Worm (Caenorhabditis elegans) whole organism, dauer: ENCODE measurements around the gene T10B5.4.

Experiments
- unc-62 ChIP-seq: sonication (generic microtip); optimal IDR thresholded peaks from 2 replicates; lab custom pipeline; 2017; ENCODE audit warnings: missing biosample characterization, missing genetic modification reagents, missing genetic modification characterization

The T10B5.4 gene

ce11 chrV:1870515-1870940 lies 1.1 kb downstream of the T10B5.4 start:
- TF ChIP-seq unc-62 (GFP tag; lab: Kevin White, UChicago) = no peak

DNA sequence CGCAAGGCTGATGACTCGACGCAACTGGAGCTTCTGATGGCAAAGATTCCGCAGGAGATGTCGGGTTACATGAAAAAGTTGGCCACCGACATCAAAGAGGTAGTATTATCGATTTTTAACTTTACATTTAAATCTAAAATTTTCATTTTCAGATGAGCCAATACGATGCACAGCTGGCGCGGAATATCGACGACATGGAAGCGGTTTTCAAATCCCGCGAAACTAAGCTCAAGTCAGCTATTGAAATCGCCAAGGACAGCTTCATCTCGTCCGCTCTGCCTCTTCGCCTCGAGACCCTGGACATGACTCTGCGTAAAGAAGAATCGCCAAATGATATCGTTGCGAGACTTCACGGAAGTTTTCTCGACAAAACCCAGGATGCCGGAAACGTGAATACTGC lies 1.9 kb downstream of the T10B5.4 start, which contains the start of gene T10B5.3:
Gene T10B5.3, minus strand, starts transcription at position 101 of the 400 bp plus-strand sequence.
- TF ChIP-seq unc-62 (GFP tag; lab: Kevin White, UChicago) = no peak

DNA sequence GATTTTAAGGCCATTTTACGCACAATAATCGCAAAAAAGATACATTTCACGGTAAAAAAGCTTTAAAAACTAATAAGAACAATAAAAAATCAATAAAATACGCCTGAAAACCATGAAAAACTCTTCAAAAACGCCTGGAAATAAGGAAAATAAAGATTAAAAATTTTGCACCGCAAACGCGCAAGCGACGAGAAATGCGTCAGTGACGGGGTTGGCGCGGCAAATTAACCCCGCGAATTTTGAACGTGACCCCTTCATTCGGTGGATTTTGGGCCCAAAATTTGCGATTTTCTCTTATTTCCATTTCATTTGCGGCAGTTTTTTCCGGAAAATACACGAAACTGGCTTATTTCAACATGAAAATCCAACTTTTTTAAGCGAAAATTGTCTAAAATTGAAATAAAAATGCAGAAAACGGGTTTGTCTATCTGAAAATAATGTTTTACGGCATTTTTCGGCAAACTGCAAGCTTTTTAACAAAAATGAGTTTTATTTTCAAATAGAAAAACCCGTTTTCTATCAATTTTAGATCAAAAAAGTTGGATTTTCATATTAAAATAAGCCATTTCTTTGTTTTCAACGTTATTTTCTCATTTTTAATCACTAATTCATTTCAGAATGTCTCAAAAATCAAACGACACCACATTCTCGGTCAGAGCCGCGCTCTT lies 2.9 kb downstream of the T10B5.4 start, which contains the start of gene knl-3:
Gene knl-3, plus strand, starts transcription at position 618 of the 668 bp plus-strand sequence.
- TF ChIP-seq unc-62 (GFP tag; lab: Kevin White, UChicago) = no peak

DNA sequence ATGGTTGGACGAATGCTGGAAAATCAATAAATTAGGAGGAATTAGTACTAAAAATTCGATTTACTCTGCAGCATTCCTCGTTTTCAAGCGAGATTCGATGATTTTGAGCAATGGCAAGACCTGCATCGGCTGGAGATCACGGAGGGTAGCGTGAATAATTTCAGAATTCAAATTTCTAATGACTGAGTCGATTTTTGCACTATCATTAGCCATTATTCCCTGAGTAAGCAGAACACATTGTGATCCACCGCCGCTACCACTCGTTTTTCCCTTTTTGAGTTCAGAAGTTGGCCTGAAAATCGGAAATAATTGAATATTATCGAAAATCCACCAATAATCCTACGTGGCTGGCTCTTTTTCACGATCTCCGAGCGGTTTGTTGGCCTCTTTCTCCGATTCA lies 3.6 kb downstream of the T10B5.4 start:
- TF ChIP-seq unc-62 (GFP tag; lab: Kevin White, UChicago) = no peak

ce11 chrV:1864997-1865396 lies 6.6 kb downstream of the T10B5.4 start:
- no peak for TF ChIP-seq unc-62 (GFP tag; lab: Kevin White, UChicago)

- TF ChIP-seq unc-62 (GFP tag; lab: Kevin White, UChicago) = no peak
These were observed 8.7 kb downstream of the T10B5.4 start for ce11 chrV:1862954-1863353.

DNA sequence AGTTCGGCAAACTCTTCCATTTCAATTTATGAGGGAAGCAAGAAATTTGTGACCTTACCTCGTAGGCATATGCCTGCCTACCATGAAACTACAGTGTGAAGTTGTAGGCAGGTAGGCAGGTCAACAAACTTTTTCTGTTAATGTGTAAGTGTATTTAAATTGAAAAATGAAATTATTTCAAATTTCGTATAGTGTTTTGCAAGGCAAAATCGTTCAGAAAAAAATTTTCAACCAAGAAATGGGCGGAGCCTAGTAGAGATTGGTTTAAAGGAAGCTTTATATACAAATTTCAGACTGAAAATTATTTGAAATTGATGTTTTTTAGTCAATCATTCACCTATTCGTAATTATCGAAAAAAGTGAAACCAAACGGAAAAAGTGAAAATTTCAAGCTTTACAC lies 13.8 kb downstream of the T10B5.4 start:
- TF ChIP-seq unc-62 (GFP tag; lab: Kevin White, UChicago) = no peak

- TF ChIP-seq unc-62 (GFP tag; lab: Kevin White, UChicago) = no peak
These were observed 15.4 kb downstream of the T10B5.4 start, which contains the start of gene T10B5.10 for ce11 chrV:1856176-1856575. T10B5.10 (minus strand) TSS chrV:1856276.

DNA sequence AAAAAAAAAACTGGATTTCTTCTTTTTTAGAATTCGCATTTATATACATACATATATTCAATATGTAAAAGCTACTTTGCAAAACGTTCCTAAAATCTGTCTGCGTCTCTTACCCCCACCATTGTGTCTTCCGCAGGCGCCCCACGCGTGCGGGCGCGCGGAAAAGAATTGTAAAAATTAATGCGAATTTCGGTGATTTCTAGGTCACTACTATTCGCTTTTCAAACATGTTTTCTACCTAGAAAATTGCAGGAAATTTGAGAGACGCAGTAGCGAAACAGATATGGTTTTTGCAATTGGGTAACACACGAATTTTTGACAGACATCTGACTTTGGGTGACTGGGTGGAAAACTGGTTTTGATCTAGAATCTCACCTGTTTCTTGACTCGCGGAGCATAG lies 16.5 kb downstream of the T10B5.4 start:
- no peak for TF ChIP-seq unc-62 (GFP tag; lab: Kevin White, UChicago)

ce11 chrV:1848590-1848989 lies 23.0 kb downstream of the T10B5.4 start:
- TF ChIP-seq unc-62 (GFP tag; lab: Kevin White, UChicago) = no peak

ce11 chrV:1845977-1846376 lies 25.6 kb downstream of the T10B5.4 start, which contains the start of gene T10B5.7:
T10B5.7 (plus strand) TSS chrV:1846201.
- no peak for TF ChIP-seq unc-62 (GFP tag; lab: Kevin White, UChicago)

DNA sequence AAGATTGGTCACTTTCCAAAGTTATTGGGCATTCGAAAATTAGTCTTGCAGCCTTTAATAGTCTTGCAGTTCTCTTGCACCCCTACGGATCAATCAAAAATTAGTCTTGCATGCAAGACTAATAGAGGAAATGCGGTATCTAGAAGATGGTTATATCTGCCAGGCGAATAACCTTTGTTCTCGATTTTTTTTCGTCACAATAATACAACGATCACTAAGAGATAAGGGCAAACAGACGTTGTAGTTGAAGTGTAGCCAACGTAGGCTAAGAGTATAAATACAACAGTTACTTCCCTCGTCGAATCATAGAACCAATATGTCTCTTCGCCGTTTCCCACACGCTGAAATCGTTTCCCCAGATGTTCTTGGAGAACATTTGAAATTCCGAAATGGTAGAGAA lies 29.9 kb downstream of the T10B5.4 start, which contains the start of gene T10B5.8:
Gene T10B5.8, plus strand, starts transcription at position 301 of the 400 bp plus-strand sequence.
- no peak for TF ChIP-seq unc-62 (GFP tag; lab: Kevin White, UChicago)

DNA sequence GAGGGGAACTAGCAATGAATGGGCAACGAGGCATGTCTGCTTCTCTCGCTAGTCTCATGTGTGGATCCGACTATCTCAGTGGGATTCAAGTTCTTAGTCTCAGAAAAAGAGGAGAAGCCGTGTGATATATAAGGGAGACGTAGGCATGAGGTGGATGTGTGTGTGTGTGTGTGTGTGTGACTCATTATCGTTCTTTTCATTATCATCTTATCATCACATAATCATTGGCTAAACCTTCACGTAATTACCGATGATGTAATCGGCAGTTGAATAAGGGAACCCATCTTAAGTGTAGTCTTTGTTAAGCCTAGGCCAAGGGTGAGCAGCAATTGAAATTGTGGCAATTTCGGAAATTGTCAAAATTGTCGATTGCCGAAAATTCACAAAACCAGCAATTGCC lies 41.6 kb downstream of the T10B5.4 start, which contains the start of gene Y32G9B.1:
Gene Y32G9B.1, minus strand, starts transcription at position 101 of the 400 bp plus-strand sequence.
- TF ChIP-seq unc-62 (GFP tag; lab: Kevin White, UChicago) = no peak

DNA sequence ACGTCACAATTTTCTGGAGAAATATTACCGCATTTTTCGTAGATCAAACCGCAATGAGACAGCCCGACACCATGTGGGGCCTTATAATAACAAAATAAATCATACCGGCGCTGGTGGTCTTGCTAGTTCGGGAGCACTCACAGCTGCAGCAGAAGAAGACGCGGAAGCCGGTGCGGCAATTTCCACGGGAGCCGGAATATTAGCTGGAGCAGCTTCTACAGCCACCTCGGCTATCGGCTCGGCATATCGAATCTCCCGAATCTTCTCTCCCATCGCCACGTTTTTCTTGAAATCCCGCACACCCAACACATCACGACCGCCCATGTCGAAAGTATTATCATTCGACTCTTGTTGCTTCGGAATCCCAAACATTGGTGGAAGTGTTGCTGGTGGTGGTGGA lies 47.1 kb downstream of the T10B5.4 start:
- no peak for TF ChIP-seq unc-62 (GFP tag; lab: Kevin White, UChicago)

DNA sequence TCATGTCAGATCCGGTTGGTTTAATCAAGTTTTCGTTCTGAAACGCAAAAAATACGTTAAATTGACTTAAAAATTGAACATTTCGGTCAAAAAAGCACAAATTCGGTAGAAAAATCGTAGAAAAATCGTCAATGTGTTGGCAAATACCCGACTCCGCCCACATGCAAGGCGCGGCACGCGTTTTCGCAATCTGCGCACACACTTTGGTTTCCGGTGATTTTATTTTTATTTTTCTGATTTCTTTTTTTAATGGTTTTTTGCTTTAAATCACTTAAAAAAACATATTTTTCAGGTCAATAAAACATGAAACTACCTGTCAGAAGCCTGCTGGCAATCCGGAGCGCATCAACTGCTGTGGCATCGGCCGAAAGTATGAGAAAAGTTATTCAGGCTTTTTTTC lies 50.3 kb downstream of the T10B5.4 start, which contains the start of the genes gly-7 and mrpl-39:
Gene gly-7, minus strand, starts transcription at position 37 of the 400 bp plus-strand sequence.
Gene mrpl-39, plus strand, starts transcription at position 293 of the 400 bp plus-strand sequence.
- no peak for TF ChIP-seq unc-62 (GFP tag; lab: Kevin White, UChicago)

DNA sequence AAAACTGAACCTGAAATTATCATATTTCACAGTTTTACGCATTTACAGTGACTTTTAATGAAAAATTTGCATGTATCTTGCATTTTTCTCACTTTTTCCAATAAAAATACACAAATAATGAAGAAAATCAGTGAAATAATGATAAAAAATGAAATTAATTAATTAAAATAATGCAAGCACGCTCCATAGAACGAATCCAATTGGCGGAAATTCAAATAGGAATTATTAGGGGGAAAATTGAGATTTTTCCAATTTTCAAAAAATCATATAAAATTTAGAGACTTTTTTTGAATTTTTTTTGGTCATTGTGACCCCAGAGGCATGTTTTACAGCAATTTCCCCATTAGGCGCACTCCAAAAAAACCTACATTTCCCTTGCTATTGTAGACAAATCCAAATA lies 50.9 kb downstream of the T10B5.4 start:
- no peak for TF ChIP-seq unc-62 (GFP tag; lab: Kevin White, UChicago)
